Fruit fly (Drosophila melanogaster) whole organism, embryonic: Measurements from ENCODE around the gene Aps.

Experiments
- B-H1 ChIP-seq: fragments of 200-800 bp; sonication (Bioruptor generic); IDR thresholded peaks from 3 replicates; pipeline ENCODE4 v1.3.6; 2022; ENCODE audit warnings: missing biosample characterization, missing genetic modification characterization
- CG10321 ChIP-seq: fragments of 200-800 bp; sonication (Bioruptor generic); IDR thresholded peaks from 2 replicates; pipeline ENCODE4 v1.3.6; 2022; ENCODE audit warnings: missing biosample characterization, missing genetic modification characterization
- CG10654 ChIP-seq: fragments of 200-800 bp; sonication (Bioruptor generic); optimal IDR thresholded peaks from 2 replicates; lab custom pipeline; 2016; ENCODE audit warnings: missing biosample characterization, missing genetic modification characterization
- CG12155 ChIP-seq: fragments of 200-800 bp; sonication (Bioruptor generic); optimal IDR thresholded peaks from 3 replicates; lab custom pipeline; 2016; ENCODE audit warnings: missing biosample characterization, missing genetic modification characterization
- CG12236 ChIP-seq: fragments of 200-800 bp; sonication (Bioruptor generic); optimal IDR thresholded peaks from 2 replicates; lab custom pipeline; 2016; ENCODE audit warnings: missing biosample characterization, missing genetic modification characterization
- CG13624 ChIP-seq: fragments of 200-800 bp; sonication (Bioruptor generic); optimal IDR thresholded peaks from 2 replicates; lab custom pipeline; 2016; ENCODE audit warnings: missing biosample characterization, missing genetic modification characterization
- CG15269 ChIP-seq: fragments of 200-800 bp; sonication (Bioruptor generic); optimal IDR thresholded peaks from 2 replicates; lab custom pipeline; 2018; ENCODE audit warnings: missing biosample characterization, mild to moderate bottlenecking, missing genetic modification characterization, moderate library complexity
- CG1792 ChIP-seq: fragments of 200-800 bp; sonication (Bioruptor generic); optimal IDR thresholded peaks from 2 replicates; lab custom pipeline; 2016; ENCODE audit warnings: missing biosample characterization, missing genetic modification characterization
- CG30403 ChIP-seq: fragments of 200-800 bp; sonication (Bioruptor generic); optimal IDR thresholded peaks from 3 replicates; lab custom pipeline; 2016; ENCODE audit warnings: missing biosample characterization, missing genetic modification characterization
- CG31388 ChIP-seq: fragments of 200-800 bp; sonication (Bioruptor generic); optimal IDR thresholded peaks from 2 replicates; lab custom pipeline; 2016; ENCODE audit warnings: missing biosample characterization, missing genetic modification characterization
- CG32532 ChIP-seq: fragments of 200-800 bp; sonication (Bioruptor generic); IDR thresholded peaks from 2 replicates; pipeline ENCODE4 v1.3.6; 2022; ENCODE audit warnings: missing biosample characterization, missing genetic modification characterization
- CG32767 ChIP-seq: fragments of 200-800 bp; sonication (Bioruptor generic); IDR thresholded peaks from 2 replicates; pipeline ENCODE4 v1.3.6; 2022; ENCODE audit warnings: missing biosample characterization, missing genetic modification characterization
- CG32772 ChIP-seq: fragments of 200-800 bp; sonication (Bioruptor generic); IDR thresholded peaks from 2 replicates; pipeline ENCODE4 v1.3.6; 2022; ENCODE audit warnings: missing biosample characterization, missing genetic modification characterization
- CG33213 ChIP-seq: fragments of 200-800 bp; sonication (Bioruptor generic); optimal IDR thresholded peaks from 3 replicates; lab custom pipeline; 2016; ENCODE audit warnings: missing biosample characterization, missing genetic modification characterization
- CG34422 ChIP-seq: fragments of 200-800 bp; sonication (Bioruptor generic); IDR thresholded peaks from 3 replicates; pipeline ENCODE4 v1.3.6; 2022; ENCODE audit warnings: missing biosample characterization, missing genetic modification characterization
- CG3726 ChIP-seq: fragments of 200-800 bp; sonication (Bioruptor generic); IDR thresholded peaks from 3 replicates; pipeline ENCODE4, ENCODE4 v1.3.6; 2022; ENCODE audit warnings: missing biosample characterization, missing genetic modification characterization
- CG4730 ChIP-seq: fragments of 200-800 bp; sonication (Bioruptor generic); IDR thresholded peaks from 2 replicates; pipeline ENCODE4 v1.3.6; 2022; ENCODE audit warnings: missing biosample characterization, missing genetic modification characterization
- CG8924 ChIP-seq: fragments of 200-800 bp; optimal IDR thresholded peaks from 3 replicates; lab custom pipeline; 2019; ENCODE audit warnings: missing biosample characterization, mild to moderate bottlenecking, missing genetic modification characterization, moderate library complexity
- CG8944 ChIP-seq: fragments of 200-800 bp; sonication (Bioruptor generic); optimal IDR thresholded peaks from 3 replicates; lab custom pipeline; 2016; ENCODE audit warnings: missing biosample characterization, missing genetic modification characterization
- E2f2 ChIP-seq: fragments of 200-800 bp; sonication (Bioruptor generic); IDR thresholded peaks from 2 replicates; pipeline ENCODE4 v1.3.6; 2022; ENCODE audit warnings: missing biosample characterization, missing genetic modification characterization
- Gug ChIP-seq: fragments of 200-800 bp; sonication (Bioruptor generic); IDR thresholded peaks from 4 replicates; pipeline ENCODE4 v1.3.6; 2022; ENCODE audit warnings: missing biosample characterization, missing genetic modification characterization
- H2.0 ChIP-seq: fragments of 200-800 bp; sonication (Bioruptor generic); IDR thresholded peaks from 2 replicates; pipeline ENCODE4 v1.3.6; 2022; ENCODE audit warnings: missing biosample characterization, missing genetic modification characterization
- HLH54F ChIP-seq: fragments of 200-800 bp; sonication (Bioruptor generic); optimal IDR thresholded peaks from 3 replicates; lab custom pipeline; 2016; ENCODE audit warnings: missing biosample characterization, missing genetic modification characterization
- Hr39 ChIP-seq: fragments of >200 bp; optimal IDR thresholded peaks from 2 replicates; lab custom pipeline; 2017
- MTF-1 ChIP-seq: fragments of 200-800 bp; sonication (Bioruptor generic); optimal IDR thresholded peaks from 2 replicates; lab custom pipeline; 2018; ENCODE audit warnings: missing biosample characterization, mild to moderate bottlenecking, missing genetic modification characterization, borderline replicate concordance
- Myb ChIP-seq: fragments of 200-800 bp; sonication (Bioruptor generic); optimal IDR thresholded peaks from 2 replicates; lab custom pipeline; 2016; ENCODE audit warnings: missing biosample characterization, missing genetic modification characterization
- NC2α ChIP-seq: fragments of 200-800 bp; sonication (Bioruptor generic); optimal IDR thresholded peaks from 2 replicates; lab custom pipeline; 2016; ENCODE audit warnings: missing biosample characterization, missing genetic modification characterization
- Neu2 ChIP-seq: fragments of 200-800 bp; sonication (Bioruptor generic); optimal IDR thresholded peaks from 3 replicates; lab custom pipeline; 2016; ENCODE audit warnings: missing biosample characterization, missing genetic modification characterization, borderline replicate concordance
- NfI ChIP-seq: fragments of 200-800 bp; sonication (Bioruptor generic); optimal IDR thresholded peaks from 3 replicates; lab custom pipeline; 2018; ENCODE audit warnings: missing biosample characterization, mild to moderate bottlenecking, missing genetic modification characterization, moderate library complexity
- Oaz ChIP-seq: fragments of 200-800 bp; sonication (Bioruptor generic); IDR thresholded peaks from 2 replicates; pipeline ENCODE4 v1.3.6; 2022; ENCODE audit warnings: missing biosample characterization, missing genetic modification characterization
- PHDP ChIP-seq: fragments of 200-800 bp; sonication (Bioruptor generic); optimal IDR thresholded peaks from 3 replicates; lab custom pipeline; 2018; ENCODE audit warnings: missing biosample characterization, mild to moderate bottlenecking, missing genetic modification characterization, moderate library complexity
- Sox102F ChIP-seq: fragments of 200-800 bp; sonication (Bioruptor generic); optimal IDR thresholded peaks from 2 replicates; lab custom pipeline; 2018; ENCODE audit warnings: missing biosample characterization, mild to moderate bottlenecking, missing genetic modification characterization, moderate library complexity
- Xrp1 ChIP-seq: fragments of 200-800 bp; sonication (Bioruptor generic); IDR thresholded peaks from 2 replicates; pipeline ENCODE4 v1.3.6; 2022; ENCODE audit warnings: missing biosample characterization, missing genetic modification characterization
- ash1 ChIP-seq: fragments of 200-800 bp; sonication (Bioruptor generic); optimal IDR thresholded peaks from 2 replicates; lab custom pipeline; 2018; ENCODE audit warnings: missing biosample characterization, mild to moderate bottlenecking, missing genetic modification characterization
- ato ChIP-seq: fragments of 200-800 bp; sonication (Bioruptor generic); IDR thresholded peaks from 2 replicates; pipeline ENCODE4 v1.3.6; 2022; ENCODE audit warnings: missing biosample characterization, missing genetic modification characterization; ENCODE audit not compliant: partially characterized antibody
- bcd ChIP-seq: fragments of 200-800 bp; sonication (Bioruptor generic); optimal IDR thresholded peaks from 2 replicates; lab custom pipeline; 2017; ENCODE audit warnings: missing biosample characterization, mild to moderate bottlenecking, missing genetic modification characterization
- br ChIP-seq: fragments of >200 bp; optimal IDR thresholded peaks from 2 replicates; lab custom pipeline; 2017
- dan ChIP-seq: fragments of 200-800 bp; sonication (Bioruptor generic); IDR thresholded peaks from 2 replicates; pipeline ENCODE4 v1.3.6; 2022; ENCODE audit warnings: missing biosample characterization, missing genetic modification characterization
- danr ChIP-seq: fragments of 200-800 bp; sonication (Bioruptor generic); IDR thresholded peaks from 2 replicates; pipeline ENCODE4 v1.3.6; 2022; ENCODE audit warnings: missing biosample characterization, missing genetic modification characterization
- en ChIP-seq: fragments of 200-800 bp; sonication (Bioruptor generic); optimal IDR thresholded peaks from 2 replicates; lab custom pipeline; 2016; ENCODE audit warnings: missing biosample characterization, missing genetic modification characterization
- ewg ChIP-seq: fragments of 200-800 bp; sonication (Bioruptor generic); optimal IDR thresholded peaks from 3 replicates; lab custom pipeline; 2017; ENCODE audit warnings: mild to moderate bottlenecking, missing biosample characterization, missing genetic modification reagents, missing genetic modification characterization
- grau ChIP-seq: fragments of 200-800 bp; optimal IDR thresholded peaks from 3 replicates; lab custom pipeline; 2019; ENCODE audit warnings: missing biosample characterization, mild to moderate bottlenecking, missing genetic modification characterization, moderate library complexity
- hkb ChIP-seq, 2 experiments: fragments of 200-800 bp in 1 of 2; fragments of >200 bp in 1 of 2; sonication (Bioruptor generic) in 1 of 2; IDR thresholded peaks in 1 of 2; optimal IDR thresholded peaks in 1 of 2; 2 replicates each; pipeline versions ENCODE4 v1.3.6 to Lab custom; 2017 to 2022; ENCODE audit warnings: missing biosample characterization in 1 of 2, missing genetic modification characterization in 1 of 2
- jumu ChIP-seq: fragments of 200-800 bp; sonication (Bioruptor generic); optimal IDR thresholded peaks from 3 replicates; lab custom pipeline; 2016; ENCODE audit warnings: missing biosample characterization, missing genetic modification characterization
- mam ChIP-seq: fragments of 200-800 bp; sonication (Bioruptor generic); optimal IDR thresholded peaks from 3 replicates; lab custom pipeline; 2016; ENCODE audit warnings: missing biosample characterization, missing genetic modification characterization
- pnt ChIP-seq: fragments of 200-800 bp; sonication (Bioruptor generic); optimal IDR thresholded peaks from 3 replicates; lab custom pipeline; 2016; ENCODE audit warnings: missing biosample characterization, missing genetic modification characterization
- ranshi ChIP-seq: fragments of 200-800 bp; sonication (Bioruptor generic); IDR thresholded peaks from 2 replicates; pipeline ENCODE4 v1.3.6; 2022; ENCODE audit warnings: missing biosample characterization, missing genetic modification characterization
- seq ChIP-seq: fragments of 200-800 bp; sonication (Bioruptor generic); IDR thresholded peaks from 2 replicates; pipeline ENCODE4 v1.3.6; 2022; ENCODE audit warnings: missing biosample characterization, missing genetic modification characterization
- slbo ChIP-seq: fragments of 200-800 bp; sonication (Bioruptor generic); IDR thresholded peaks from 2 replicates; pipeline ENCODE4 v1.3.6; 2022; ENCODE audit warnings: missing biosample characterization, missing genetic modification characterization
- sob ChIP-seq: fragments of 200-800 bp; sonication (Bioruptor generic); IDR thresholded peaks from 2 replicates; pipeline ENCODE4 v1.3.6; 2022; ENCODE audit warnings: missing biosample characterization, missing genetic modification characterization
- stwl ChIP-seq: fragments of 200-800 bp; sonication (Bioruptor generic); optimal IDR thresholded peaks from 3 replicates; lab custom pipeline; 2018; ENCODE audit warnings: missing biosample characterization, mild to moderate bottlenecking, missing genetic modification characterization, moderate library complexity
- zfh2 ChIP-seq: fragments of 200-800 bp; sonication (Bioruptor generic); optimal IDR thresholded peaks from 2 replicates; lab custom pipeline; 2016; ENCODE audit warnings: missing biosample characterization, missing genetic modification characterization

Gene Aps

dm6 chr3L:10899087-10899511, at the start of gene Aps (continued):
- TF ChIP-seq stwl (tag; lab: Kevin White, UChicago): peak; percentile 66
- TF ChIP-seq H2.0 (GFP tag; lab: Robert Waterston, UW): peak; percentile 29; the same call in 1 of the 2 replicates
- peak; percentile 89 for TF ChIP-seq CG32532
- TF ChIP-seq zfh2: no peak
- peak; percentile 16; the same call in 1 of the 3 replicates for TF ChIP-seq CG34422
- peak; percentile 28 for TF ChIP-seq CG8944 (GFP tag; lab: Kevin White, UChicago)
- TF ChIP-seq CG13624 (GFP tag; lab: Kevin White, UChicago): peak; percentile 23
- TF ChIP-seq ewg: peak; percentile 10
- peak; percentile 49 for TF ChIP-seq CG15269 (tag; lab: Kevin White, UChicago)
- TF ChIP-seq HLH54F: peak; percentile 24
- TF ChIP-seq Sox102F (GFP tag; lab: Kevin White, UChicago): peak; percentile 49
- no peak for TF ChIP-seq ash1 (GFP tag; lab: Kevin White, UChicago)
- peak; percentile 15 for TF ChIP-seq pnt (GFP tag; lab: Kevin White, UChicago)
- TF ChIP-seq ato: no peak
- TF ChIP-seq PHDP (tag; lab: Kevin White, UChicago): peak; percentile 42
- peak; percentile 6 for TF ChIP-seq CG33213 (GFP tag; lab: Kevin White, UChicago)
- no peak for TF ChIP-seq CG10654 (GFP tag; lab: Kevin White, UChicago)
- no peak for TF ChIP-seq Neu2
- TF ChIP-seq MTF-1 (GFP tag; lab: Kevin White, UChicago): no peak
- TF ChIP-seq mam (GFP tag; lab: Kevin White, UChicago): peak; percentile 15
- TF ChIP-seq CG8924 (tag; lab: Kevin White, UChicago): peak; percentile 5
- peak; percentile 58 for TF ChIP-seq grau (tag; lab: Kevin White, UChicago)
- TF ChIP-seq Gug (GFP tag; lab: Robert Waterston, UW): peak; percentile 27; the same call in 1 of the 4 replicates
- TF ChIP-seq Hr39 (lab: Kevin White, UChicago): no peak
- TF ChIP-seq E2f2: peak; percentile 53; the same call in 1 of the 2 replicates
- no peak for TF ChIP-seq CG32767 (GFP tag; lab: Robert Waterston, UW)
- peak; percentile 57; the same call in 1 of the 2 replicates for TF ChIP-seq sob (GFP tag; lab: Robert Waterston, UW)
- TF ChIP-seq Oaz (GFP tag; lab: Robert Waterston, UW): no peak
- TF ChIP-seq CG30403 (GFP tag; lab: Kevin White, UChicago): peak; percentile 71
- TF ChIP-seq Myb (GFP tag; lab: Kevin White, UChicago): peak; percentile 31
- peak; percentile 15 for TF ChIP-seq jumu (GFP tag; lab: Kevin White, UChicago)
- TF ChIP-seq CG12236: no peak
- TF ChIP-seq B-H1: no peak
- TF ChIP-seq CG3726 (GFP tag; lab: Robert Waterston, UW): no peak
- TF ChIP-seq CG12155 (GFP tag; lab: Kevin White, UChicago): peak; percentile 46
- no peak for TF ChIP-seq en (GFP tag; lab: Kevin White, UChicago)
- 0 out of 2 replicates have a peak, but pooled peaks have one; percentile 23 for TF ChIP-seq CG32772 (GFP tag; lab: Robert Waterston, UW)
- peak; percentile 35 for TF ChIP-seq bcd (GFP tag; lab: Kevin White, UChicago)
- TF ChIP-seq CG4730 (GFP tag; lab: Robert Waterston, UW): peak; percentile 53
- TF ChIP-seq ranshi: no peak
- no peak for TF ChIP-seq dan (GFP tag; lab: Robert Waterston, UW)
- no peak for TF ChIP-seq CG31388 (GFP tag; lab: Kevin White, UChicago)
- no peak for TF ChIP-seq seq (GFP tag; lab: Robert Waterston, UW)
- no peak for TF ChIP-seq br
- TF ChIP-seq NC2α (GFP tag; lab: Kevin White, UChicago): no peak
- TF ChIP-seq CG1792 (GFP tag; lab: Kevin White, UChicago): no peak
- no peak for TF ChIP-seq hkb (optimal IDR thresholded peaks at IDR 0.05; lab: Kevin White, UChicago)
- peak; percentile 29; the same call in 1 of the 2 replicates for TF ChIP-seq hkb (GFP tag; IDR thresholded peaks at IDR 0.05; lab: Robert Waterston, UW)
- TF ChIP-seq CG10321 (GFP tag; lab: Robert Waterston, UW): no peak
- peak; percentile 70; the same call in 1 of the 2 replicates for TF ChIP-seq slbo (GFP tag; lab: Robert Waterston, UW)
- 0 out of 2 replicates have a peak, but pooled peaks have one; percentile 5 for TF ChIP-seq danr (GFP tag; lab: Robert Waterston, UW)
- TF ChIP-seq NfI (GFP tag; lab: Kevin White, UChicago): peak; percentile 66
- TF ChIP-seq Xrp1 (GFP tag; lab: Robert Waterston, UW): no peak
